Fruit fly (Drosophila melanogaster) whole organism: ENCODE measurements around the gene Trf4.

Experiments
- CG8478 ChIP-seq: fragments of >200 bp; optimal IDR thresholded peaks from 2 replicates; lab custom pipeline; 2018; ENCODE audit warnings: inconsistent platforms
- Dll ChIP-seq: fragments of >200 bp; optimal IDR thresholded peaks from 2 replicates; lab custom pipeline; 2017
- EcR ChIP-seq, 2 experiments: fragments of >200 bp; optimal IDR thresholded peaks; 2 replicates each; lab custom pipeline; 2017; ENCODE audit warnings: missing biosample characterization in 2 of 2, missing genetic modification characterization in 2 of 2, missing genetic modification reagents in 2 of 2
- pan ChIP-seq: fragments of >200 bp; optimal IDR thresholded peaks from 2 replicates; lab custom pipeline; 2017
- psq ChIP-seq: fragments of >200 bp; optimal IDR thresholded peaks from 2 replicates; lab custom pipeline; 2017
- usp ChIP-seq: fragments of >200 bp; optimal IDR thresholded peaks from 2 replicates; lab custom pipeline; 2017; ENCODE audit warnings: missing biosample characterization, missing genetic modification characterization, mixed read lengths

Gene Trf4

DNA sequence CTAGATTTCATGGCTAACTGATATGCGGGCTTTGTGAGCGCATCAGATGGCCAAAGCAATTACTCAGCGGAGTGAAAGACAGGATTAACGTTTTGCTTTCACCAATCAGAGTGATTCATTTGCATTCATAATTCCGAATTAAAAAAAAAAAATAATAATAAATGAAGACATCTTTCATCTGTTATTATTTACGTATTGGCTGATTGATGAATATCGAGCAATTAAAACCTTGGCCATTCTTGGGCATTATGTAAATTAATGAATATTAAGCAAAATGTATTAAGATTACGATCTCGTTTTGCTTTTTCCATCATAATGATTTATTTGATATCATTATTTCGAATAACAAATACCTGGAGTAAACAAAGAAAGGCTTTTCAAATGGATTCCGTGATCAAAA lies at the start of gene Trf4:
Gene Trf4 (plus strand): TSS at position 301 of the 400 bp plus-strand sequence.
- no peak for TF ChIP-seq EcR (GFP tag; optimal IDR thresholded peaks at IDR 0.05; lab: Kevin White, UChicago)
- no peak for TF ChIP-seq pan
- no peak for TF ChIP-seq usp
- no peak for TF ChIP-seq CG8478 (lab: Kevin White, UChicago)
- no peak for TF ChIP-seq psq (lab: Kevin White, UChicago)
- TF ChIP-seq Dll (lab: Kevin White, UChicago): no peak

- TF ChIP-seq Dll (lab: Kevin White, UChicago) (no peak), pan (no peak), usp (no peak), CG8478 (lab: Kevin White, UChicago) (no peak), EcR (GFP tag; optimal IDR thresholded peaks at IDR 0.05; lab: Kevin White, UChicago) (no peak), psq (lab: Kevin White, UChicago) (no peak)
Observed at dm6 chr2L:2619887-2620286, 45.0 kb upstream of the Trf4 start, which contains the start of gene CG43403. TSS of gene CG43403 (plus strand) at chr2L:2620187.

DNA sequence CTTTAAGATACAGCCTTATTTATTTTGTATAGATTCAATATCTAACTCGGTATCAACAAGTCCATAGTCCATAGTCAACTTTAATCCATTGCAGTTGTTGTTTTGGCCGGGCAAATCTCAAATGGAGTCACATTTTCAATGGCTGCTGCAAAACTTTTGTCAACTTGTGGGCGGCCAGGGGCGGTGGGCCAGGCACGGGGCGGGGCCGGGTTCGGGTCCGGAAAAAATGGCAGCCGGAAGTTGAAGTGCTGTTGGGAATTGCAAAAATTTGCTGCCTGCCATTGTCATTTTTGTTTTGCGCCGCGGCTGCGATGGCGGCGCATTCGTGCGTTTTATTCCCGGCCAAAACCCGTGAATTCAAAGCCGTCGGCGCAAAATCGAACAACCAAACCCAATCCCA lies 40.9 kb upstream of the Trf4 start:
- no peak for TF ChIP-seq pan
- TF ChIP-seq psq (lab: Kevin White, UChicago): no peak
- no peak for TF ChIP-seq CG8478 (lab: Kevin White, UChicago)
- TF ChIP-seq Dll (lab: Kevin White, UChicago): no peak
- no peak for TF ChIP-seq usp
- TF ChIP-seq EcR (GFP tag; optimal IDR thresholded peaks at IDR 0.05; lab: Kevin White, UChicago): no peak

- no peak for TF ChIP-seq EcR (GFP tag; optimal IDR thresholded peaks at IDR 0.05; lab: Kevin White, UChicago)
- no peak for TF ChIP-seq psq (lab: Kevin White, UChicago)
- no peak for TF ChIP-seq Dll (lab: Kevin White, UChicago)
- TF ChIP-seq pan: no peak
- no peak for TF ChIP-seq CG8478 (lab: Kevin White, UChicago)
- TF ChIP-seq usp: no peak
Observed at dm6 chr2L:2627507-2627906, 37.4 kb upstream of the Trf4 start.

dm6 chr2L:2628760-2629159 lies 36.1 kb upstream of the Trf4 start:
- TF ChIP-seq Dll (lab: Kevin White, UChicago): no peak

dm6 chr2L:2636326-2637001 lies 28.4 kb upstream of the Trf4 start:
- no peak for TF ChIP-seq Dll (lab: Kevin White, UChicago)
- no peak for TF ChIP-seq usp
- no peak for TF ChIP-seq EcR (GFP tag; optimal IDR thresholded peaks at IDR 0.05; lab: Kevin White, UChicago)
- no peak for TF ChIP-seq psq (lab: Kevin White, UChicago)
- TF ChIP-seq CG8478 (lab: Kevin White, UChicago): no peak
- no peak for TF ChIP-seq pan

DNA sequence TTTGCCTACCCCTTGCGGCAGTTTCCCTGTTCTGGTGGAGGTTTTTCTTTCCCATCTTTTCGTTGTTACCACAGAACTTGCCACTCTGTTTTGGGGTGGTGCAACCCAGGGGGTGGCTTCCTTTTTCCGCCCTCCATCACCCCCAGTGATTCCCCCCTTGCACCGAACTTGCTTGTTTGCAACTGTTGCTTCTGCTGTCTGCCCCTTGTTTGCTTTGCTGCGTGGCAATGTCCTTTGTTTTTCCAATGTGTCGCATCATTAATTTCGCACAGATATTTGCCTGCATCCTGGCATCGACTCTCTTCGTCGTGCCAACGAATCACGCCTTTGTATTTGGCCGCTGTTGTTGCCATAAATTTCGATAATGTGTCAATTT lies 27.9 kb upstream of the Trf4 start:
- TF ChIP-seq usp (no peak), Dll (lab: Kevin White, UChicago) (no peak), EcR (GFP tag; optimal IDR thresholded peaks at IDR 0.05; lab: Kevin White, UChicago) (no peak), psq (lab: Kevin White, UChicago) (no peak), CG8478 (lab: Kevin White, UChicago) (no peak), pan (no peak)

DNA sequence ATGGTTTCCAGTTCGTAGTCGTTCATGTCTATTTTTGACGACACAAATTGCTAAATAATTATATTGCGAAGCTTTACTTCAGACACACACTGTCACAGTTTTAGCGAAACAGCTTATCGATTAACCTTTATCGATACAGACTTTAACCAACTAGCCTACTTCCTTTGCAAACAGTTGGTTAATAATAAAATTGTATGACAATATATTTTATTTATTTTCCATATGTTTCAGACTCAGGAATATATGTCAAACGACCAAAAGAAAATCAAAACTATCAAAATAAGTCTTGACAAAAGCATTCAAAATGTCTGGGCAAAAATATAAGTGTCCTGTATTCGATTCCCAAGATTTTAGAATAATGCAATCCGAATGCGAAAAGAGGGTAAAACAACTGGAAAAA lies 17.2 kb upstream of the Trf4 start, which contains the start of the genes CG9962 and CG43851:
Gene CG9962 (minus strand): TSS at position 101 of the 400 bp plus-strand sequence.
Gene CG43851 (plus strand): TSS at position 267 of the 400 bp plus-strand sequence.
- no peak for TF ChIP-seq CG8478 (lab: Kevin White, UChicago)
- TF ChIP-seq Dll (lab: Kevin White, UChicago): no peak
- TF ChIP-seq pan: no peak
- TF ChIP-seq psq (lab: Kevin White, UChicago): no peak
- no peak for TF ChIP-seq usp
- TF ChIP-seq EcR (GFP tag; optimal IDR thresholded peaks at IDR 0.05; lab: Kevin White, UChicago): no peak

DNA sequence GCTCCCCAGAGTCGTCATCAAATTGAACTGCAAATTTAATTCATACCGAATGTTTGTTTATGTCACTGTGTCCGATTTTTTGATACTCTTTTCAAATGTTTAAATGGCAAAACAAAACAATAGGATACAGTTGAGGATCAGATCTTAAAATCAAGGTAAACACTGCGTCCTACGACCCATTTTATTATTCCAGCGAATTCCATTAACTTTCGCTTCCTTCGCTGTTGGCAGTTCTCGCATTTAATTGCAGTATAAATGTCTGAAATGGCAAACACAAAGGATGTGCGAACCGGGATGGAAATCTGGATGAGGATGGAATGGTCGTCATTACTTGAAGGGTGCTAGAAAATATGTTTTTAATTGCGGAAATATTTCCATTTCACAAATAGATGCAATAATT lies 12.5 kb upstream of the Trf4 start, which contains the start of gene CG33125:
Gene CG33125 (minus strand): TSS at position 101 of the 400 bp plus-strand sequence.
- TF ChIP-seq CG8478 (lab: Kevin White, UChicago): no peak
- TF ChIP-seq psq (lab: Kevin White, UChicago): no peak
- TF ChIP-seq usp: no peak
- TF ChIP-seq EcR (GFP tag; optimal IDR thresholded peaks at IDR 0.05; lab: Kevin White, UChicago): no peak
- no peak for TF ChIP-seq pan

DNA sequence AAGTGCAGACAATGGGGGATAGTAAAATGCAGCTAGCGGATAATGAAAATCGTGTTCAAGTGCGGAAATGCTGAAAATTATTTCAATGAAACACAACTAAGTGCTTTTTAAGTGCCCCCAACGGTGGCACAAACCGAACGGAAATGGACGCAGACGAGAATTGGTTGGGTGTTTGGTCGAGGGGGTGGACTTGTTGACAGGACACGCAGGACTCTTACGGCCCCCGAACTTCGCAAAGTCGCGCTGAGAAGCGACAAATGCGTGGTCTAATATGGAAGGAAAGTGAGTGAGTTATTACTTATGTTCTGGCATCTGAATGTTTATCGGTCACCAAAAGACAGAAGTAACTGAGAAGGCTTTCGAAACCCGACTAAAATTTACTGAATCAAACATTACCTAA lies 12.1 kb upstream of the Trf4 start, which contains the start of gene Prosbeta4R1:
Gene Prosbeta4R1 (plus strand): TSS at position 301 of the 400 bp plus-strand sequence.
- no peak for TF ChIP-seq EcR (GFP tag; optimal IDR thresholded peaks at IDR 0.05; lab: Kevin White, UChicago)

DNA sequence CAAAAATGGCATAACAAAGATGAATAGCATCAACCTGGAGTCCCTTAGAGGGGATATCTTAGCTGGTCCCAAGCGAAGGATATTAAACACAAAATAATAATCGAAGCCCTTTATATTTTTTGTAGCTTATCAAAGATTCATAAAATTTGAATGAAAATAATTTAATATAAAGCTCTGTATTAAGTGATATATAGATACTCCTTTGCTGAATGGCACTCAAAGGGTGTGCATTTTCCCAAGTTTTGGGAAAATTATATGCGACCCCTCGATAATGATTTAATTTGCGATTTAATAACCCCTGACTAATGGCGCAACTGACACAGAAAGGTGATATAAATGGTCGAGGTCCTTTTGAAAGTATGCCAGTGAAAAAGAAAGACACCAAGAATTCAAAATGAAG lies 11.1 kb upstream of the Trf4 start, which contains the start of gene Or23a:
Gene Or23a (plus strand): TSS at position 301 of the 400 bp plus-strand sequence.
- TF ChIP-seq usp: no peak
- no peak for TF ChIP-seq psq (lab: Kevin White, UChicago)
- no peak for TF ChIP-seq Dll (lab: Kevin White, UChicago)
- TF ChIP-seq CG8478 (lab: Kevin White, UChicago): no peak
- TF ChIP-seq EcR (GFP tag; optimal IDR thresholded peaks at IDR 0.05; lab: Kevin White, UChicago): no peak
- no peak for TF ChIP-seq pan

DNA sequence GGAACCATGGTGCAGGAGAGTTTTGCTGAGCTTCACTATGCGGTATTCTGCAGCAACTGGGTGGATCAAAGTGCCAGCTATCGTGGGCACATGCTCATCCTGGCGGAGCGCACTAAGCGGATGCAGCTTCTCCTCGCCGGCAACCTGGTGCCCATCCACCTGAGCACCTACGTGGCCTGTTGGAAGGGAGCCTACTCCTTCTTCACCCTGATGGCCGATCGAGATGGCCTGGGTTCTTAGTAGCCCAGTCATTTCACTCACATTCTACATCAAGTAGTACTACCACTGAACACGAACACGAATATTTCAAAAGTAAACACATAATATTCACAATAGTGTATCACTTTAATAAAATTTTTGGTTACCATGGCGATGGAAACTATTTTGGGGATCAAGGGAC lies 9.8 kb upstream of the Trf4 start, which contains the start of gene Prosbeta4R2:
Gene Prosbeta4R2 (plus strand): TSS at position 301 of the 400 bp plus-strand sequence.
- TF ChIP-seq EcR (GFP tag; optimal IDR thresholded peaks at IDR 0.05; lab: Kevin White, UChicago) (no peak), usp (no peak), pan (no peak), Dll (lab: Kevin White, UChicago) (no peak), CG8478 (lab: Kevin White, UChicago) (no peak), psq (lab: Kevin White, UChicago) (no peak)
